Fruit fly (Drosophila melanogaster): ENCODE measurements around the gene Marcal1.

Gene Marcal1

dm6 chr2L:4930541-4930940 is 24.8 kb upstream of the Marcal1 start (continued):
- TF ChIP-seq Pdp1 (GFP tag; optimal IDR thresholded peaks at IDR 0.05): peak in 1 of 2 experiments; percentile 73
- TF ChIP-seq CG12071 (GFP tag; optimal IDR thresholded peaks at IDR 0.05): peak; percentile 1
- peak; percentile 17 for TF ChIP-seq CG2120 (GFP tag; optimal IDR thresholded peaks at IDR 0.05)
- TF ChIP-seq CG11504 (tag; optimal IDR thresholded peaks at IDR 0.05): no peak
- TF ChIP-seq E2f1 (GFP tag; IDR thresholded peaks at IDR 0.05): peak; percentile 15; the same call in 1 of the 2 replicates
- no peak for TF ChIP-seq trh (GFP tag; optimal IDR thresholded peaks at IDR 0.05)
- peak; percentile 20 for TF ChIP-seq CG15269 (tag; optimal IDR thresholded peaks at IDR 0.05)
- 0 out of 3 replicates have a peak, but pooled peaks have one; percentile 13 for TF ChIP-seq CG11695 (GFP tag; IDR thresholded peaks at IDR 0.05)
- TF ChIP-seq dmrt99B (tag; optimal IDR thresholded peaks at IDR 0.05): peak; percentile 11
- TF ChIP-seq pum (GFP tag; optimal IDR thresholded peaks at IDR 0.05): no peak
- no peak for TF ChIP-seq CG34422 (GFP tag; IDR thresholded peaks at IDR 0.05)
- no peak for TF ChIP-seq dysf (GFP tag; IDR thresholded peaks at IDR 0.05)

dm6 chr2L:4932284-4932683 is 23.0 kb upstream of the Marcal1 start, which contains the start of gene hoe1:
TSS of gene hoe1 (minus strand) at chr2L:4932384.
- no peak for TF ChIP-seq mirr (GFP tag; optimal IDR thresholded peaks at IDR 0.05)
- TF ChIP-seq CG12071 (GFP tag; optimal IDR thresholded peaks at IDR 0.05): no peak
- TF ChIP-seq oc (tag; optimal IDR thresholded peaks at IDR 0.05): no peak
- no peak for TF ChIP-seq pum (GFP tag; optimal IDR thresholded peaks at IDR 0.05)
- no peak for TF ChIP-seq HmgD (GFP tag; optimal IDR thresholded peaks at IDR 0.05)
- no peak for TF ChIP-seq slbo (GFP tag; IDR thresholded peaks at IDR 0.05)
- TF ChIP-seq CG3726 (GFP tag; IDR thresholded peaks at IDR 0.05): no peak
- no peak for TF ChIP-seq grau (tag; optimal IDR thresholded peaks at IDR 0.05)
- TF ChIP-seq CG2712 (tag; optimal IDR thresholded peaks at IDR 0.05): no peak
- no peak for TF ChIP-seq CG10959 (GFP tag; IDR thresholded peaks at IDR 0.05)
- TF ChIP-seq CG18476 (GFP tag; optimal IDR thresholded peaks at IDR 0.05): no peak
- no peak for TF ChIP-seq lab (GFP tag; optimal IDR thresholded peaks at IDR 0.05)
- TF ChIP-seq CG7745 (tag; optimal IDR thresholded peaks at IDR 0.05): no peak
- no peak for TF ChIP-seq z (GFP tag; IDR thresholded peaks at IDR 0.05)
- no peak for TF ChIP-seq Myb (GFP tag; optimal IDR thresholded peaks at IDR 0.05)
- TF ChIP-seq pb (GFP tag; optimal IDR thresholded peaks at IDR 0.05): no peak
- TF ChIP-seq CG10366 (GFP tag; IDR thresholded peaks at IDR 0.05): no peak
- TF ChIP-seq CG11696 (GFP tag; IDR thresholded peaks at IDR 0.05): no peak
- no peak for TF ChIP-seq hkb (optimal IDR thresholded peaks at IDR 0.05)
- TF ChIP-seq hkb (GFP tag; IDR thresholded peaks at IDR 0.05): no peak

- TF ChIP-seq CG16863 (GFP tag; optimal IDR thresholded peaks at IDR 0.05) (no peak), Six4 (GFP tag; optimal IDR thresholded peaks at IDR 0.05) (no peak), odd (GFP tag; optimal IDR thresholded peaks at IDR 0.05) (no peak), Mad (GFP tag; optimal IDR thresholded peaks at IDR 0.05) (no peak), CG31224 (GFP tag; IDR thresholded peaks at IDR 0.05) (no peak), CG11723 (GFP tag; optimal IDR thresholded peaks at IDR 0.05) (no peak), CG2116 (GFP tag; optimal IDR thresholded peaks at IDR 0.05) (no peak), MESR4 (GFP tag; optimal IDR thresholded peaks at IDR 0.05) (no peak), caup (GFP tag; optimal IDR thresholded peaks at IDR 0.05; ENCODE audit: severe bottlenecking) (peak; percentile 7), CG17359 (tag; optimal IDR thresholded peaks at IDR 0.05) (no peak), CG11456 (GFP tag; IDR thresholded peaks at IDR 0.05) (no peak), Lhr (GFP tag; optimal IDR thresholded peaks at IDR 0.05) (no peak), ERR (GFP tag; optimal IDR thresholded peaks at IDR 0.05) (no peak), bsh (GFP tag; optimal IDR thresholded peaks at IDR 0.05) (no peak), CG17361 (GFP tag; IDR thresholded peaks at IDR 0.05) (no peak), CG7987 (GFP tag; optimal IDR thresholded peaks at IDR 0.05) (no peak), CG15514 (GFP tag; optimal IDR thresholded peaks at IDR 0.05) (peak; percentile 48), CG10431 (GFP tag; optimal IDR thresholded peaks at IDR 0.05) (no peak), Rfx (GFP tag; IDR thresholded peaks at IDR 0.05) (0 out of 2 replicates have a peak, but pooled peaks have one; percentile 20), CG34224 (GFP tag; IDR thresholded peaks at IDR 0.05; ENCODE audit: partially characterized antibody) (0 out of 3 replicates have a peak, but pooled peaks have one; percentile 9)
These were observed 18.9 kb upstream of the Marcal1 start, which contains the start of gene hoe2 for dm6 chr2L:4936325-4936869. TSS of gene hoe2 (minus strand) at chr2L:4936450.

All from whole organism, embryonic.